Worm (Caenorhabditis elegans) whole organism, L4/young adult: Measurements from ENCODE around the gene Y47D7A.12.

Experiments
- W03F9.2 ChIP-seq: fragments of 150-350 bp; optimal IDR thresholded peaks from 2 replicates; lab custom pipeline; 2014; ENCODE audit warnings: missing biosample characterization, missing genetic modification characterization
- dao-5 ChIP-seq: sonication (generic microtip); optimal IDR thresholded peaks from 2 replicates; lab custom pipeline; 2016; ENCODE audit warnings: missing genotype, missing genetic modification characterization, moderate library complexity, missing compliant biosample characterization
- him-1 ChIP-seq: sonication (generic microtip); optimal IDR thresholded peaks from 2 replicates; lab custom pipeline; 2016; ENCODE audit warnings: missing genotype, missing genetic modification reagents, missing genetic modification characterization, missing compliant biosample characterization

ce11 chrV:4450523-4451089 is 21.1 kb upstream of the Y47D7A.12 start, which contains the start of gene rft-2:
- TF ChIP-seq W03F9.2 (tag; lab: Kevin White, UChicago) (peak; percentile 49), him-1 (tag; lab: Kevin White, UChicago) (peak; percentile 33), dao-5 (tag; lab: Kevin White, UChicago) (no peak)
